Fruit fly (Drosophila melanogaster) whole organism, wandering third instar larva: ENCODE data around the gene net.

Experiments
- Abd-B ChIP-seq: fragments of >200 bp; optimal IDR thresholded peaks from 2 replicates; lab custom pipeline; 2017; ENCODE audit warnings: missing biosample characterization, missing genetic modification characterization
- Hr78 ChIP-seq: fragments of >200 bp; optimal IDR thresholded peaks from 2 replicates; lab custom pipeline; 2017; ENCODE audit warnings: missing biosample characterization, missing genetic modification characterization
- Mio ChIP-seq: sonication (Bioruptor generic); optimal IDR thresholded peaks from 2 replicates; lab custom pipeline; 2016; ENCODE audit warnings: missing biosample characterization, missing genetic modification characterization
- Myc ChIP-seq: fragments of >200 bp; optimal IDR thresholded peaks from 2 replicates; lab custom pipeline; 2017
- N ChIP-seq: fragments of >200 bp; optimal IDR thresholded peaks from 2 replicates; lab custom pipeline; 2018; ENCODE audit warnings: missing biosample characterization, missing external identifiers, missing genetic modification characterization
- Vsx2 ChIP-seq: fragments of 200-300, 225-300 bp; sonication (Bioruptor generic); optimal IDR thresholded peaks from 2 replicates; lab custom pipeline; 2018; ENCODE audit warnings: missing biosample characterization, missing genetic modification characterization; ENCODE audit not compliant: partially characterized antibody
- br ChIP-seq: fragments of 200-800 bp; sonication (Bioruptor generic); optimal IDR thresholded peaks from 2 replicates; lab custom pipeline; 2016; ENCODE audit warnings: missing biosample characterization, missing genetic modification characterization
- dmrt93B ChIP-seq: fragments of 200-800 bp; sonication (Bioruptor generic); optimal IDR thresholded peaks from 2 replicates; lab custom pipeline; 2018; ENCODE audit warnings: missing biosample characterization, mild to moderate bottlenecking, missing genetic modification characterization
- dsf ChIP-seq: sonication (Bioruptor generic); optimal IDR thresholded peaks from 2 replicates; lab custom pipeline; 2016; ENCODE audit warnings: missing biosample characterization, missing genetic modification characterization, borderline replicate concordance
- fru ChIP-seq: fragments of 200-800 bp; sonication (Bioruptor generic); optimal IDR thresholded peaks from 3 replicates; lab custom pipeline; 2016; ENCODE audit warnings: missing biosample characterization, mild to moderate bottlenecking, missing genetic modification characterization
- pan ChIP-seq: fragments of >200 bp; optimal IDR thresholded peaks from 2 replicates; lab custom pipeline; 2017
- tai ChIP-seq: sonication (Bioruptor generic); optimal IDR thresholded peaks from 2 replicates; lab custom pipeline; 2016; ENCODE audit warnings: missing biosample characterization, missing genetic modification characterization
- usp ChIP-seq: fragments of >200 bp; optimal IDR thresholded peaks from 2 replicates; lab custom pipeline; 2017; ENCODE audit warnings: missing biosample characterization, missing genetic modification characterization

DNA sequence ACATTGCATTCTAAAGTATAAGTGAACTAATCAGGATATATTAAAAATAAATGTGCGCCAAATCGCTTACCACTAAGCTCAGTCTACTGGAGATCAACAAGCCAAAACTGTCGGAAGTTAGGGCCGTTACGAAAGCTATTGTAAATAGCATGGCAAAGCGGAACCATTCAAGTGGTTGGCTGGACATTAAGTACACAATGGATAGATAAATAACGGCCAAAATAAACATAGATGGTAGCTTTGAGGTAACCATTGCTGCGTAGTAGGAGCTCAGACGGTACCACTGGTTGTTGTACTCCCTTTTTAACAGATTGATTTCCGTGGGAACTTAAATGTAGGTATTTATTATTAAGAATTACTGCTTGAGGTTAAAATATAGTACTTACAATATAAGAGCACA is 30.6 kb upstream of the net start:
- TF ChIP-seq Abd-B (GFP tag; lab: Kevin White, UChicago) (no peak), dmrt93B (GFP tag; lab: Kevin White, UChicago) (no peak), pan (lab: Kevin White, UChicago) (no peak), Vsx2 (GFP tag; lab: Kevin White, UChicago) (no peak), usp (no peak), Mio (GFP tag; lab: Kevin White, UChicago) (no peak), Hr78 (no peak), br (GFP tag; lab: Kevin White, UChicago) (no peak), fru (GFP tag; lab: Kevin White, UChicago) (no peak), Myc (no peak), tai (GFP tag; lab: Kevin White, UChicago) (no peak), N (GFP tag; lab: Kevin White, UChicago) (no peak), dsf (no peak)
